Fruit fly (Drosophila melanogaster) whole organism, embryonic: ENCODE results near the gene Cyp313b1.
A peak's percentile ranks its signal among the peaks of the same experiment; 100 is the strongest.

Experiments used
- Ada2b ChIP-seq: fragments of 200-800 bp; sonication (Bioruptor generic); IDR thresholded peaks from 2 replicates; pipeline ENCODE4 v1.3.6; 2022; ENCODE audit warnings: missing biosample characterization, missing genetic modification characterization
- Atf6 ChIP-seq: fragments of 200-800 bp; sonication (Bioruptor generic); IDR thresholded peaks from 2 replicates; pipeline ENCODE4 v1.3.6; 2022; ENCODE audit warnings: missing biosample characterization, missing genetic modification characterization
- B-H2 ChIP-seq: fragments of 200-800 bp; sonication (Bioruptor generic); optimal IDR thresholded peaks from 2 replicates; lab custom pipeline; 2018; ENCODE audit warnings: missing biosample characterization, mild to moderate bottlenecking, missing genetic modification characterization
- CG10147 ChIP-seq: fragments of 200-800 bp; sonication (Bioruptor generic); optimal IDR thresholded peaks from 2 replicates; lab custom pipeline; 2019; ENCODE audit warnings: missing biosample characterization, mild to moderate bottlenecking, missing genetic modification characterization, moderate library complexity
- CG10431 ChIP-seq: fragments of 200-800 bp; sonication (Bioruptor generic); optimal IDR thresholded peaks from 3 replicates; lab custom pipeline; 2018; ENCODE audit warnings: missing biosample characterization, mild to moderate bottlenecking, missing genetic modification characterization
- CG13287 ChIP-seq: fragments of 200-800 bp; sonication (Bioruptor generic); IDR thresholded peaks from 2 replicates; pipeline ENCODE4 v1.3.6; 2022; ENCODE audit warnings: missing biosample characterization, missing genetic modification characterization; ENCODE audit not compliant: partially characterized antibody
- CG14050 ChIP-seq: fragments of 200-800 bp; sonication (Bioruptor generic); IDR thresholded peaks from 3 replicates; pipeline ENCODE4 v1.3.6; 2022; ENCODE audit warnings: missing biosample characterization, missing genetic modification characterization
- CG14441 ChIP-seq: fragments of 200-800 bp; sonication (Bioruptor generic); IDR thresholded peaks from 2 replicates; pipeline ENCODE4 v1.3.6; 2022; ENCODE audit warnings: missing biosample characterization, missing genetic modification characterization
- CG15601 ChIP-seq: fragments of 200-800 bp; sonication (Bioruptor generic); optimal IDR thresholded peaks from 3 replicates; lab custom pipeline; 2019; ENCODE audit warnings: missing biosample characterization, mild to moderate bottlenecking, missing genetic modification characterization, moderate library complexity
- CG15696 ChIP-seq: fragments of 200-800 bp; sonication (Bioruptor generic); optimal IDR thresholded peaks from 2 replicates; lab custom pipeline; 2019; ENCODE audit warnings: missing biosample characterization, mild to moderate bottlenecking, missing genetic modification characterization, moderate library complexity
- CG1603 ChIP-seq: fragments of 200-800 bp; sonication (Bioruptor generic); optimal IDR thresholded peaks from 2 replicates; lab custom pipeline; 2019; ENCODE audit warnings: missing biosample characterization, mild to moderate bottlenecking, missing genetic modification characterization, moderate library complexity
- CG16779 ChIP-seq: fragments of 200-800 bp; sonication (Bioruptor generic); IDR thresholded peaks from 2 replicates; pipeline ENCODE4 v1.3.6; 2022; ENCODE audit warnings: missing biosample characterization, missing genetic modification characterization
- CG31224 ChIP-seq: fragments of 200-800 bp; sonication (Bioruptor generic); IDR thresholded peaks from 2 replicates; pipeline ENCODE4 v1.3.6; 2022; ENCODE audit warnings: missing biosample characterization, missing genetic modification characterization
- CG3726 ChIP-seq: fragments of 200-800 bp; sonication (Bioruptor generic); IDR thresholded peaks from 3 replicates; pipeline ENCODE4, ENCODE4 v1.3.6; 2022; ENCODE audit warnings: missing biosample characterization, missing genetic modification characterization
- CG4360 ChIP-seq: fragments of 200-800 bp; sonication (Bioruptor generic); IDR thresholded peaks from 2 replicates; pipeline ENCODE4 v1.3.6; 2022; ENCODE audit warnings: missing biosample characterization, missing genetic modification characterization
- CG4617 ChIP-seq: fragments of 200-800 bp; sonication (Bioruptor generic); optimal IDR thresholded peaks from 3 replicates; lab custom pipeline; 2016; ENCODE audit warnings: missing biosample characterization, missing genetic modification characterization, borderline replicate concordance
- CG4854 ChIP-seq: fragments of 200-800 bp; sonication (Bioruptor generic); optimal IDR thresholded peaks from 2 replicates; lab custom pipeline; 2016; ENCODE audit warnings: missing biosample characterization, missing genetic modification characterization, inconsistent platforms
- CG5180 ChIP-seq: fragments of 200-800 bp; sonication (Bioruptor generic); optimal IDR thresholded peaks from 3 replicates; lab custom pipeline; 2017; ENCODE audit warnings: missing biosample characterization, missing genetic modification characterization, mild to moderate bottlenecking, moderate library complexity, missing genetic modification reagents
- CG6175 ChIP-seq: fragments of 200-800 bp; sonication (Bioruptor generic); IDR thresholded peaks from 3 replicates; pipeline ENCODE4 v1.3.6; 2022; ENCODE audit warnings: missing biosample characterization, missing genetic modification characterization
- CG7271 ChIP-seq: fragments of 200-800 bp; sonication (Bioruptor generic); optimal IDR thresholded peaks from 2 replicates; lab custom pipeline; 2018; ENCODE audit warnings: missing biosample characterization, mild to moderate bottlenecking, missing genetic modification characterization, moderate library complexity
- CG8089 ChIP-seq: fragments of 200-800 bp; sonication (Bioruptor generic); optimal IDR thresholded peaks from 3 replicates; lab custom pipeline; 2016; ENCODE audit warnings: missing biosample characterization, missing genetic modification characterization
- CG8281 ChIP-seq: fragments of 200-800 bp; sonication (Bioruptor generic); optimal IDR thresholded peaks from 2 replicates; lab custom pipeline; 2018; ENCODE audit warnings: missing biosample characterization, mild to moderate bottlenecking, missing genetic modification characterization, moderate library complexity
- CG9727 ChIP-seq: fragments of 200-800 bp; sonication (Bioruptor generic); optimal IDR thresholded peaks from 3 replicates; lab custom pipeline; 2017; ENCODE audit warnings: missing biosample characterization, mild to moderate bottlenecking, missing genetic modification characterization
- CHES-1-like ChIP-seq: fragments of 200-800 bp; sonication (Bioruptor generic); optimal IDR thresholded peaks from 2 replicates; lab custom pipeline; 2016; ENCODE audit warnings: missing biosample characterization, missing genetic modification characterization
- D19A ChIP-seq: fragments of 200-800 bp; optimal IDR thresholded peaks from 3 replicates; lab custom pipeline; 2019; ENCODE audit warnings: missing biosample characterization, mild to moderate bottlenecking, missing genetic modification characterization, moderate library complexity
- Dek ChIP-seq: fragments of 200-800 bp; sonication (Bioruptor generic); optimal IDR thresholded peaks from 3 replicates; lab custom pipeline; 2019; ENCODE audit warnings: missing biosample characterization, mild to moderate bottlenecking, missing genetic modification characterization, moderate library complexity
- E2f1 ChIP-seq: fragments of 200-800 bp; sonication (Bioruptor generic); IDR thresholded peaks from 2 replicates; pipeline ENCODE4 v1.3.6; 2022; ENCODE audit warnings: missing biosample characterization, missing genetic modification characterization
- Eip74EF ChIP-seq, 2 experiments: fragments of 200-800 bp in 1 of 2; fragments of >200 bp in 1 of 2; sonication (Bioruptor generic) in 1 of 2; optimal IDR thresholded peaks; 2 replicates each; lab custom pipeline; 2017 to 2019; ENCODE audit warnings: missing biosample characterization in 2 of 2, missing genetic modification characterization in 2 of 2, mild to moderate bottlenecking in 1 of 2, moderate library complexity in 1 of 2
- Ets97D ChIP-seq: fragments of 200-800 bp; sonication (Bioruptor generic); optimal IDR thresholded peaks from 3 replicates; lab custom pipeline; 2016; ENCODE audit warnings: missing biosample characterization, missing genetic modification characterization
- Hmx ChIP-seq: fragments of 200-800 bp; sonication (Bioruptor generic); optimal IDR thresholded peaks from 2 replicates; lab custom pipeline; 2016; ENCODE audit warnings: missing biosample characterization, missing genetic modification characterization
- Sin3A ChIP-seq: fragments of >200 bp; optimal IDR thresholded peaks from 2 replicates; lab custom pipeline; 2018
- br ChIP-seq: fragments of >200 bp; optimal IDR thresholded peaks from 2 replicates; lab custom pipeline; 2017
- chn ChIP-seq: fragments of 200-800 bp; sonication (Bioruptor generic); optimal IDR thresholded peaks from 2 replicates; lab custom pipeline; 2016; ENCODE audit warnings: missing biosample characterization, missing genetic modification characterization
- danr ChIP-seq: fragments of 200-800 bp; sonication (Bioruptor generic); IDR thresholded peaks from 2 replicates; pipeline ENCODE4 v1.3.6; 2022; ENCODE audit warnings: missing biosample characterization, missing genetic modification characterization
- disco-r ChIP-seq: fragments of 200-800 bp; sonication (Bioruptor generic); optimal IDR thresholded peaks from 2 replicates; lab custom pipeline; 2016; ENCODE audit warnings: missing biosample characterization, missing genetic modification characterization
- fd3F ChIP-seq: fragments of 200-800 bp; sonication (Bioruptor generic); optimal IDR thresholded peaks from 2 replicates; lab custom pipeline; 2018; ENCODE audit warnings: missing biosample characterization, mild to moderate bottlenecking, missing genetic modification characterization, moderate library complexity
- gfzf ChIP-seq: fragments of 200-800 bp; sonication (Bioruptor generic); optimal IDR thresholded peaks from 2 replicates; lab custom pipeline; 2016; ENCODE audit warnings: missing biosample characterization, mild to moderate bottlenecking, missing genetic modification characterization, moderate library complexity
- grau ChIP-seq: fragments of 200-800 bp; optimal IDR thresholded peaks from 3 replicates; lab custom pipeline; 2019; ENCODE audit warnings: missing biosample characterization, mild to moderate bottlenecking, missing genetic modification characterization, moderate library complexity
- ham ChIP-seq: fragments of 200-800 bp; sonication (Bioruptor generic); IDR thresholded peaks from 2 replicates; pipeline ENCODE4 v1.3.6; 2022; ENCODE audit warnings: missing biosample characterization, missing genetic modification characterization
- hbn ChIP-seq: fragments of 200-800 bp; sonication (Bioruptor generic); IDR thresholded peaks from 2 replicates; pipeline ENCODE4 v1.3.6; 2022; ENCODE audit warnings: missing biosample characterization, missing genetic modification characterization; ENCODE audit not compliant: partially characterized antibody
- lov ChIP-seq, 2 experiments: fragments of 200-800 bp in 1 of 2; fragments of >200 bp in 1 of 2; sonication (Bioruptor generic) in 1 of 2; IDR thresholded peaks in 1 of 2; optimal IDR thresholded peaks in 1 of 2; 2 replicates in 1 of 2; 3 replicates in 1 of 2; pipeline versions ENCODE4 v1.3.6 to Lab custom; 2017 to 2022; ENCODE audit warnings: missing biosample characterization in 1 of 2, missing genetic modification characterization in 1 of 2
- phol ChIP-seq: fragments of 200-800 bp; sonication (Bioruptor generic); optimal IDR thresholded peaks from 3 replicates; lab custom pipeline; 2018; ENCODE audit warnings: missing biosample characterization, mild to moderate bottlenecking, missing genetic modification characterization, moderate library complexity
- pros ChIP-seq: fragments of 200-800 bp; sonication (Bioruptor generic); optimal IDR thresholded peaks from 3 replicates; lab custom pipeline; 2019; ENCODE audit warnings: missing biosample characterization, mild to moderate bottlenecking, missing genetic modification characterization, moderate library complexity
- ro ChIP-seq: fragments of 200-800 bp; sonication (Bioruptor generic); IDR thresholded peaks from 2 replicates; pipeline ENCODE4 v1.3.6; 2022; ENCODE audit warnings: missing biosample characterization, missing genetic modification characterization
- scrt ChIP-seq: fragments of 200-800 bp; sonication (Bioruptor generic); optimal IDR thresholded peaks from 2 replicates; lab custom pipeline; 2018; ENCODE audit warnings: missing biosample characterization, mild to moderate bottlenecking, missing genetic modification characterization, moderate library complexity
- sna ChIP-seq: fragments of 200-800 bp; sonication (Bioruptor generic); IDR thresholded peaks from 2 replicates; pipeline ENCODE4 v1.3.6; 2022; ENCODE audit warnings: missing biosample characterization, missing genetic modification characterization; ENCODE audit not compliant: partially characterized antibody
- ssp ChIP-seq: fragments of 200-800 bp; sonication (Bioruptor generic); IDR thresholded peaks from 2 replicates; pipeline ENCODE4 v1.3.6; 2022; ENCODE audit warnings: missing biosample characterization, missing genetic modification characterization
- tap ChIP-seq: fragments of 200-800 bp; optimal IDR thresholded peaks from 3 replicates; lab custom pipeline; 2019; ENCODE audit warnings: missing biosample characterization, mild to moderate bottlenecking, missing genetic modification characterization, moderate library complexity
- unc-4 ChIP-seq: fragments of 200-800 bp; sonication (Bioruptor generic); IDR thresholded peaks from 2 replicates; pipeline ENCODE4 v1.3.6; 2022; ENCODE audit warnings: missing biosample characterization, missing genetic modification characterization; ENCODE audit not compliant: partially characterized antibody
- usp ChIP-seq: fragments of >200 bp; optimal IDR thresholded peaks from 2 replicates; lab custom pipeline; 2017; ENCODE audit warnings: missing biosample characterization, missing genetic modification characterization

Cyp313b1 gene

dm6 chr3R:8663668-8664283 lies 18.3 kb upstream of the Cyp313b1 start, which contains the start of gene CG8032:
Gene CG8032, plus strand, starts transcription at chr3R:8664115.
- TF ChIP-seq E2f1 (GFP tag; lab: Robert Waterston, UW), result no peak
- TF ChIP-seq CG13287 (GFP tag; lab: Robert Waterston, UW), result peak; percentile 80
- TF ChIP-seq disco-r (GFP tag; lab: Kevin White, UChicago), result no peak
- TF ChIP-seq ham (GFP tag; lab: Robert Waterston, UW), result no peak
- TF ChIP-seq CG9727 (GFP tag; lab: Kevin White, UChicago), result peak; percentile 49
- TF ChIP-seq CG3726 (GFP tag; lab: Robert Waterston, UW), result no peak
- peak; percentile 64 for TF ChIP-seq phol (tag; lab: Kevin White, UChicago)
- no peak for TF ChIP-seq CG31224 (GFP tag; lab: Robert Waterston, UW)
- TF ChIP-seq CG8089, result no peak
- no peak for TF ChIP-seq Ada2b (GFP tag; lab: Robert Waterston, UW)
- TF ChIP-seq danr, result no peak
- no peak for TF ChIP-seq Dek
- peak; percentile 71 for TF ChIP-seq unc-4
- TF ChIP-seq scrt, result no peak
- peak; percentile 61 for TF ChIP-seq CG4617 (GFP tag; lab: Kevin White, UChicago)
- no peak for TF ChIP-seq D19A (tag; lab: Kevin White, UChicago)
- peak; percentile 16 for TF ChIP-seq tap (tag; lab: Kevin White, UChicago)
- peak; percentile 62 for TF ChIP-seq CG1603 (tag; lab: Kevin White, UChicago)
- TF ChIP-seq CG15601, result peak; percentile 41
- no peak for TF ChIP-seq B-H2 (GFP tag; lab: Kevin White, UChicago)
- no peak for TF ChIP-seq CG7271 (tag; lab: Kevin White, UChicago)
- no peak for TF ChIP-seq CG14050 (GFP tag; lab: Robert Waterston, UW)
- TF ChIP-seq CG5180, result no peak
- TF ChIP-seq gfzf, result peak; percentile 6
- no peak for TF ChIP-seq CG8281 (tag; lab: Kevin White, UChicago)
- no peak for TF ChIP-seq CHES-1-like (GFP tag; lab: Kevin White, UChicago)
- TF ChIP-seq Hmx, result no peak
- peak; percentile 62 for TF ChIP-seq sna (GFP tag; lab: Robert Waterston, UW)
- peak; percentile 9 for TF ChIP-seq CG15696 (tag; lab: Kevin White, UChicago)
- no peak for TF ChIP-seq CG4854 (GFP tag; lab: Kevin White, UChicago)
- no peak for TF ChIP-seq Eip74EF (GFP tag; optimal IDR thresholded peaks at IDR 0.05; lab: Kevin White, UChicago)
- peak; percentile 70 for TF ChIP-seq Sin3A (lab: Kevin White, UChicago)
- no peak for TF ChIP-seq CG14441 (GFP tag; lab: Robert Waterston, UW)
- no peak for TF ChIP-seq CG10147 (GFP tag; lab: Kevin White, UChicago)
- TF ChIP-seq CG10431 (GFP tag; lab: Kevin White, UChicago), result no peak
- no peak for TF ChIP-seq pros (GFP tag; lab: Kevin White, UChicago)
- TF ChIP-seq fd3F (GFP tag; lab: Kevin White, UChicago), result no peak
- no peak for TF ChIP-seq br (lab: Kevin White, UChicago)
- peak; percentile 39; the same call in 1 of the 2 replicates for TF ChIP-seq Atf6 (GFP tag; lab: Robert Waterston, UW)
- no peak for TF ChIP-seq usp
- no peak for TF ChIP-seq lov (optimal IDR thresholded peaks at IDR 0.05; lab: Kevin White, UChicago)
- TF ChIP-seq lov (GFP tag; IDR thresholded peaks at IDR 0.05; lab: Robert Waterston, UW), result no peak
- no peak for TF ChIP-seq CG6175 (GFP tag; lab: Robert Waterston, UW)
- peak; percentile 21 for TF ChIP-seq chn (GFP tag; lab: Kevin White, UChicago)
- no peak for TF ChIP-seq CG16779 (GFP tag; lab: Robert Waterston, UW)
- peak; percentile 59 for TF ChIP-seq hbn (GFP tag; lab: Robert Waterston, UW)
- TF ChIP-seq ssp (GFP tag; lab: Robert Waterston, UW), result no peak
- TF ChIP-seq CG4360, result no peak
- no peak for TF ChIP-seq ro (GFP tag; lab: Robert Waterston, UW)
- peak; percentile 82 for TF ChIP-seq Ets97D (GFP tag; lab: Kevin White, UChicago)
- TF ChIP-seq grau, result peak; percentile 50
